Worm (Caenorhabditis elegans): ENCODE results near the gene C49A9.1.

C49A9.1 gene

ce11 chrIV:6271923-6272322 is 43.9 kb downstream of the C49A9.1 start, which contains the start of gene srv-31:
srv-31 (minus strand) TSS chrIV:6272023.
- no peak for TF ChIP-seq elt-4 (tag; optimal IDR thresholded peaks at IDR 0.05)
- TF ChIP-seq dve-1 (tag; optimal IDR thresholded peaks at IDR 0.05), result no peak
- no peak for TF ChIP-seq gmeb-2 (tag; optimal IDR thresholded peaks at IDR 0.05)
- no peak for TF ChIP-seq F13H6.1 (tag; optimal IDR thresholded peaks at IDR 0.05)
- no peak for TF ChIP-seq ceh-9 (tag; optimal IDR thresholded peaks at IDR 0.05)
- TF ChIP-seq K02D7.2 (tag; optimal IDR thresholded peaks at IDR 0.05), result no peak
- no peak for TF ChIP-seq ztf-16 (tag; optimal IDR thresholded peaks at IDR 0.05)
- TF ChIP-seq nfya-1 (tag; optimal IDR thresholded peaks at IDR 0.05), result no peak
- no peak for TF ChIP-seq unc-86 (tag; optimal IDR thresholded peaks at IDR 0.05)
- no peak for TF ChIP-seq ceh-14 (tag; optimal IDR thresholded peaks at IDR 0.05)

- TF ChIP-seq ceh-24 (tag; optimal IDR thresholded peaks at IDR 0.05) (no peak), elt-2 (tag; optimal IDR thresholded peaks at IDR 0.05) (peak; percentile 78), ceh-22 (tag; optimal IDR thresholded peaks at IDR 0.05) (no peak)
Measured at ce11 chrIV:6275671-6276209, 47.8 kb downstream of the C49A9.1 start, which contains the start of the genes aat-4 and T13A10.1. aat-4 (minus strand) TSS chrIV:6275721. T13A10.1 (plus strand) TSS chrIV:6276081.

ce11 chrIV:6279392-6279791 is 51.4 kb downstream of the C49A9.1 start, which contains the start of gene sams-5:
sams-5 (minus strand) TSS chrIV:6279522.
- TF ChIP-seq elt-2 (tag; optimal IDR thresholded peaks at IDR 0.05) (peak; percentile 58), elt-4 (tag; optimal IDR thresholded peaks at IDR 0.05) (no peak)
